Worm (Caenorhabditis elegans) whole organism, midembryonic: ENCODE data around the gene srd-17.

Source experiments
- flt-1 ChIP-seq: fragments of 200-800 bp; sonication (Bioruptor generic); IDR thresholded peaks from 2 replicates; pipeline ENCODE4 v1.3.6; 2022; ENCODE audit warnings: missing genetic modification characterization, missing compliant biosample characterization
- klf-2 ChIP-seq: fragments of 200-800 bp; sonication (Bioruptor generic); conservative IDR thresholded peaks from 2 replicates; pipeline ENCODE4 v1.3.6; 2022; ENCODE audit warnings: missing genetic modification reagents, missing genetic modification characterization, missing compliant biosample characterization
- med-1 ChIP-seq: sonication (generic microtip); optimal IDR thresholded peaks from 2 replicates; lab custom pipeline; 2017; ENCODE audit warnings: missing genetic modification characterization, mild to moderate bottlenecking, missing compliant biosample characterization, antibody characterized with exemption, missing genetic modification reagents; ENCODE audit not compliant: insufficient read depth
- ref-1 ChIP-seq: fragments of 200-800 bp; sonication (Bioruptor generic); conservative IDR thresholded peaks from 2 replicates; pipeline ENCODE4 v1.3.6; 2022; ENCODE audit warnings: missing genetic modification reagents, missing genetic modification characterization, missing compliant biosample characterization
- tab-1 ChIP-seq: fragments of 200-800 bp; sonication (Bioruptor generic); IDR thresholded peaks from 2 replicates; pipeline ENCODE4 v1.3.6; 2022; ENCODE audit warnings: missing genetic modification characterization, missing compliant biosample characterization
- ztf-23 ChIP-seq: fragments of 200-800 bp; sonication (Bioruptor generic); IDR thresholded peaks from 2 replicates; pipeline ENCODE4 v1.3.6; 2022; ENCODE audit warnings: missing genetic modification reagents, missing genetic modification characterization, missing compliant biosample characterization

DNA sequence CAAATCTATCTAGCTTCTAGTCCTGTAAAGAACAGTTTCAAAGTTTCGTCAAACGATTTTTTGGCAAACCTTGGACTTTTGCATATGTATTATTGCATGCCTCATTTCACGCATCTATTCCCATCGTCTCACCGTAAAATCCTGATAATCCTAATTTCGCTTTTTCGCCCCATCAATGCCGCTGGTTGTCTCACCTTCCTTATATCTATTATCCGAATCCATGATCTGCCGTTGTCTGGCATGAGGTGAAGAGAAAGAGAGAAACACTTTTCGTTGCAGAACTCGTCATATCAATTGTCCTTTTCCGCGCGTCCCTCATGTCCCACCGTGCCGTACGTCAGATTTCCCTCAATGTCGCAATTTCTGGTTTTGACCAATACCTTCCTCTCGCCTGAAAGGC, 17.9 kb downstream of the srd-17 start, which contains the start of gene cut-2:
- TF ChIP-seq tab-1 (no peak), med-1 (GFP tag; lab: Kevin White, UChicago) (no peak), klf-2 (GFP tag; lab: Robert Waterston, UW) (no peak), ref-1 (GFP tag; lab: Robert Waterston, UW) (no peak), flt-1 (GFP tag; lab: Robert Waterston, UW) (no peak), ztf-23 (GFP tag; lab: Robert Waterston, UW) (no peak)
